Fruit fly (Drosophila melanogaster) whole organism, embryonic: ENCODE measurements around the gene CG10725.
A peak's percentile ranks its signal among the peaks of the same experiment; 100 is the strongest.

ENCODE experiments used
- Atf6 ChIP-seq: fragments of 200-800 bp; sonication (Bioruptor generic); IDR thresholded peaks from 2 replicates; pipeline ENCODE4 v1.3.6; 2022; ENCODE audit warnings: missing biosample characterization, missing genetic modification characterization
- CG10462 ChIP-seq: fragments of 200-800 bp; sonication (Bioruptor generic); optimal IDR thresholded peaks from 2 replicates; lab custom pipeline; 2016; ENCODE audit warnings: missing biosample characterization, missing genetic modification characterization
- CG12104 ChIP-seq: fragments of 200-800 bp; sonication (Bioruptor generic); optimal IDR thresholded peaks from 3 replicates; lab custom pipeline; 2016; ENCODE audit warnings: missing biosample characterization, missing genetic modification characterization
- CG13287 ChIP-seq: fragments of 200-800 bp; sonication (Bioruptor generic); IDR thresholded peaks from 2 replicates; pipeline ENCODE4 v1.3.6; 2022; ENCODE audit warnings: missing biosample characterization, missing genetic modification characterization; ENCODE audit not compliant: partially characterized antibody
- CG14667 ChIP-seq: fragments of 200-800 bp; sonication (Bioruptor generic); IDR thresholded peaks from 2 replicates; pipeline ENCODE4 v1.3.6; 2022; ENCODE audit warnings: missing biosample characterization, missing genetic modification characterization
- CG14860 ChIP-seq: fragments of 200-800 bp; sonication (Bioruptor generic); IDR thresholded peaks from 3 replicates; pipeline ENCODE4 v1.3.6; 2022; ENCODE audit warnings: missing biosample characterization, missing genetic modification characterization; ENCODE audit not compliant: partially characterized antibody
- CG16863 ChIP-seq: fragments of 200-800 bp; sonication (Bioruptor generic); optimal IDR thresholded peaks from 3 replicates; lab custom pipeline; 2016; ENCODE audit warnings: missing biosample characterization, missing genetic modification characterization
- CG17361 ChIP-seq: fragments of 200-800 bp; sonication (Bioruptor generic); IDR thresholded peaks from 3 replicates; pipeline ENCODE4 v1.3.6; 2022; ENCODE audit warnings: missing biosample characterization, missing genetic modification characterization
- CG18476 ChIP-seq: fragments of 200-800 bp; sonication (Bioruptor generic); optimal IDR thresholded peaks from 2 replicates; lab custom pipeline; 2016; ENCODE audit warnings: missing biosample characterization, mild to moderate bottlenecking, missing genetic modification characterization
- CG30431 ChIP-seq: fragments of 200-800 bp; sonication (Bioruptor generic); optimal IDR thresholded peaks from 2 replicates; lab custom pipeline; 2017; ENCODE audit warnings: missing biosample characterization, missing genetic modification characterization
- CG32532 ChIP-seq: fragments of 200-800 bp; sonication (Bioruptor generic); IDR thresholded peaks from 2 replicates; pipeline ENCODE4 v1.3.6; 2022; ENCODE audit warnings: missing biosample characterization, missing genetic modification characterization
- CG32767 ChIP-seq: fragments of 200-800 bp; sonication (Bioruptor generic); IDR thresholded peaks from 2 replicates; pipeline ENCODE4 v1.3.6; 2022; ENCODE audit warnings: missing biosample characterization, missing genetic modification characterization
- CG33213 ChIP-seq: fragments of 200-800 bp; sonication (Bioruptor generic); optimal IDR thresholded peaks from 3 replicates; lab custom pipeline; 2016; ENCODE audit warnings: missing biosample characterization, missing genetic modification characterization
- CG5953 ChIP-seq: fragments of 200-800 bp; sonication (Bioruptor generic); IDR thresholded peaks from 2 replicates; pipeline ENCODE4 v1.3.6; 2022; ENCODE audit warnings: missing biosample characterization, missing genetic modification characterization
- CG6765 ChIP-seq: fragments of 200-800 bp; sonication (Bioruptor generic); optimal IDR thresholded peaks from 3 replicates; lab custom pipeline; 2017; ENCODE audit warnings: missing biosample characterization, mild to moderate bottlenecking, missing genetic modification characterization
- CG7372 ChIP-seq: fragments of 200-800 bp; sonication (Bioruptor generic); IDR thresholded peaks from 2 replicates; pipeline ENCODE4 v1.3.6; 2022; ENCODE audit warnings: missing biosample characterization, missing genetic modification characterization
- Dp ChIP-seq: fragments of 200-800 bp; sonication (Bioruptor generic); optimal IDR thresholded peaks from 2 replicates; lab custom pipeline; 2018; ENCODE audit warnings: missing biosample characterization, mild to moderate bottlenecking, missing genetic modification characterization, moderate library complexity
- Fer2 ChIP-seq: fragments of 200-800 bp; sonication (Bioruptor generic); optimal IDR thresholded peaks from 2 replicates; lab custom pipeline; 2018; ENCODE audit warnings: missing biosample characterization, mild to moderate bottlenecking, missing genetic modification characterization, moderate library complexity
- Lim3 ChIP-seq: fragments of 200-800 bp; sonication (Bioruptor generic); IDR thresholded peaks from 2 replicates; pipeline ENCODE4 v1.3.6; 2022; ENCODE audit warnings: missing biosample characterization, missing genetic modification characterization
- Lpt ChIP-seq: fragments of >200 bp; optimal IDR thresholded peaks from 2 replicates; lab custom pipeline; 2018; ENCODE audit warnings: missing biosample characterization, missing genetic modification characterization
- Max ChIP-seq: fragments of 200-800 bp; sonication (Bioruptor generic); optimal IDR thresholded peaks from 2 replicates; lab custom pipeline; 2016; ENCODE audit warnings: missing biosample characterization, mild to moderate bottlenecking, missing genetic modification characterization
- Meics ChIP-seq: fragments of 200-800 bp; sonication (Bioruptor generic); optimal IDR thresholded peaks from 2 replicates; lab custom pipeline; 2017; ENCODE audit warnings: missing biosample characterization, mild to moderate bottlenecking, missing genetic modification characterization
- Sox100B ChIP-seq: fragments of 200-800 bp; sonication (Bioruptor generic); optimal IDR thresholded peaks from 3 replicates; lab custom pipeline; 2018; ENCODE audit warnings: missing biosample characterization, mild to moderate bottlenecking, missing genetic modification characterization
- aop ChIP-seq: fragments of 200-800 bp; sonication (Bioruptor generic); IDR thresholded peaks from 2 replicates; pipeline ENCODE4 v1.3.6; 2022; ENCODE audit warnings: missing biosample characterization, missing genetic modification characterization
- ato ChIP-seq: fragments of 200-800 bp; sonication (Bioruptor generic); IDR thresholded peaks from 2 replicates; pipeline ENCODE4 v1.3.6; 2022; ENCODE audit warnings: missing biosample characterization, missing genetic modification characterization; ENCODE audit not compliant: partially characterized antibody
- az2 ChIP-seq: fragments of 200-800 bp; sonication (Bioruptor generic); optimal IDR thresholded peaks from 3 replicates; lab custom pipeline; 2016; ENCODE audit warnings: missing biosample characterization, missing genetic modification characterization
- bsh ChIP-seq, 2 experiments: fragments of 200-800 bp; sonication (Bioruptor generic); optimal IDR thresholded peaks; 2 replicates each; lab custom pipeline; 2017 to 2018; ENCODE audit warnings: mild to moderate bottlenecking in 2 of 2, missing biosample characterization in 2 of 2, missing genetic modification characterization in 2 of 2, moderate library complexity in 1 of 2
- cad ChIP-seq: fragments of >200 bp; optimal IDR thresholded peaks from 2 replicates; lab custom pipeline; 2017; ENCODE audit warnings: missing biosample characterization, missing genetic modification characterization
- chif ChIP-seq, 2 experiments: fragments of 200-800 bp; sonication (Bioruptor generic); optimal IDR thresholded peaks; 3 replicates each; lab custom pipeline; 2016; ENCODE audit warnings: missing biosample characterization in 2 of 2, missing genetic modification characterization in 2 of 2
- ci ChIP-seq: fragments of 200-800 bp; sonication (Bioruptor generic); IDR thresholded peaks from 3 replicates; pipeline ENCODE4 v1.3.6; 2022; ENCODE audit warnings: missing biosample characterization, missing genetic modification characterization
- crc ChIP-seq: fragments of 200-800 bp; sonication (Bioruptor generic); optimal IDR thresholded peaks from 2 replicates; lab custom pipeline; 2016; ENCODE audit warnings: missing biosample characterization, missing genetic modification characterization
- dan ChIP-seq: fragments of 200-800 bp; sonication (Bioruptor generic); IDR thresholded peaks from 2 replicates; pipeline ENCODE4 v1.3.6; 2022; ENCODE audit warnings: missing biosample characterization, missing genetic modification characterization
- dmrt99B ChIP-seq: fragments of 200-800 bp; sonication (Bioruptor generic); optimal IDR thresholded peaks from 2 replicates; lab custom pipeline; 2018; ENCODE audit warnings: missing biosample characterization, mild to moderate bottlenecking, missing genetic modification characterization, moderate library complexity
- gce ChIP-seq: fragments of 200-800 bp; sonication (Bioruptor generic); IDR thresholded peaks from 3 replicates; pipeline ENCODE4 v1.3.6; 2022; ENCODE audit warnings: missing biosample characterization, missing genetic modification characterization
- grn ChIP-seq: fragments of 200-800 bp; sonication (Bioruptor generic); optimal IDR thresholded peaks from 3 replicates; lab custom pipeline; 2017; ENCODE audit warnings: missing biosample characterization, missing genetic modification characterization
- kay ChIP-seq: fragments of 200-800 bp; sonication (Bioruptor generic); optimal IDR thresholded peaks from 2 replicates; lab custom pipeline; 2016; ENCODE audit warnings: missing biosample characterization, missing genetic modification characterization
- ken ChIP-seq: fragments of 200-800 bp; sonication (Bioruptor generic); IDR thresholded peaks from 3 replicates; pipeline ENCODE4 v1.3.6; 2022; ENCODE audit warnings: missing biosample characterization, missing genetic modification characterization
- luna ChIP-seq: fragments of 200-800 bp; sonication (Bioruptor generic); optimal IDR thresholded peaks from 2 replicates; lab custom pipeline; 2016; ENCODE audit warnings: missing biosample characterization, missing genetic modification characterization
- pan ChIP-seq, 4 experiments: fragments of >200 bp in 3 of 4; fragments of 200-800 bp in 1 of 4; sonication (Bioruptor generic) in 1 of 4; optimal IDR thresholded peaks in 3 of 4; IDR thresholded peaks in 1 of 4; 2 replicates each; pipeline versions ENCODE4 v1.3.6 to Lab custom; 2017 to 2022; ENCODE audit warnings: missing biosample characterization in 2 of 4, missing genetic modification characterization in 2 of 4, mixed read lengths in 1 of 4
- peb ChIP-seq: fragments of 200-800 bp; sonication (Bioruptor generic); IDR thresholded peaks from 2 replicates; pipeline ENCODE4 v1.3.6; 2022; ENCODE audit warnings: missing biosample characterization, missing genetic modification characterization
- run ChIP-seq: fragments of 200-800 bp; sonication (Bioruptor generic); optimal IDR thresholded peaks from 3 replicates; lab custom pipeline; 2018; ENCODE audit warnings: missing biosample characterization, mild to moderate bottlenecking, missing genetic modification characterization
- salm ChIP-seq: fragments of 200-800 bp; sonication (Bioruptor generic); optimal IDR thresholded peaks from 2 replicates; lab custom pipeline; 2018; ENCODE audit warnings: missing biosample characterization, mild to moderate bottlenecking, missing genetic modification characterization
- sc ChIP-seq, 3 experiments: fragments of >200 bp in 2 of 3; fragments of 200-800 bp in 1 of 3; sonication (Bioruptor generic) in 1 of 3; optimal IDR thresholded peaks; 2 replicates in 2 of 3; 3 replicates in 1 of 3; lab custom pipeline; 2017; ENCODE audit warnings: mild to moderate bottlenecking in 1 of 3, missing biosample characterization in 1 of 3, missing genetic modification characterization in 1 of 3, missing genetic modification reagents in 1 of 3
- stc ChIP-seq: fragments of 200-800 bp; sonication (Bioruptor generic); IDR thresholded peaks from 2 replicates; pipeline ENCODE4 v1.3.6; 2022; ENCODE audit warnings: missing biosample characterization, missing genetic modification characterization
- ttk ChIP-seq: fragments of 200-800 bp; sonication (Bioruptor generic); IDR thresholded peaks from 2 replicates; pipeline ENCODE4 v2.1.2; 2022; ENCODE audit warnings: missing biosample characterization, missing genetic modification characterization
- tup ChIP-seq: fragments of 200-800 bp; sonication (Bioruptor generic); optimal IDR thresholded peaks from 2 replicates; lab custom pipeline; 2016; ENCODE audit warnings: missing biosample characterization, mild to moderate bottlenecking, missing genetic modification characterization, moderate library complexity
- twi ChIP-seq: fragments of 200-800 bp; optimal IDR thresholded peaks from 2 replicates; lab custom pipeline; 2019; ENCODE audit warnings: missing biosample characterization, mild to moderate bottlenecking, missing genetic modification characterization, moderate library complexity
- vfl ChIP-seq: fragments of 200-800 bp; sonication (Bioruptor generic); optimal IDR thresholded peaks from 2 replicates; lab custom pipeline; 2016; ENCODE audit warnings: missing biosample characterization, missing genetic modification characterization
- vvl ChIP-seq: fragments of 200-800 bp; sonication (Bioruptor generic); IDR thresholded peaks from 2 replicates; pipeline ENCODE4 v1.3.6; 2022; ENCODE audit warnings: missing biosample characterization, missing genetic modification characterization
- wor ChIP-seq: fragments of 200-800 bp; sonication (Bioruptor generic); IDR thresholded peaks from 2 replicates; pipeline ENCODE4 v1.3.6; 2022; ENCODE audit warnings: missing biosample characterization, missing genetic modification characterization

The CG10725 gene

dm6 chr3L:13479609-13480240 lies 42.0 kb downstream of the CG10725 start (continued):
- TF ChIP-seq twi (no peak), CG6765 (GFP tag; lab: Kevin White, UChicago) (peak; percentile 55), CG14860 (GFP tag; lab: Robert Waterston, UW) (no peak), CG12104 (peak; percentile 68), grn (GFP tag; lab: Kevin White, UChicago) (no peak), ato (peak; percentile 33; the same call in 1 of the 2 replicates), Atf6 (peak; percentile 33; the same call in 1 of the 2 replicates), wor (GFP tag; lab: Robert Waterston, UW) (no peak), dmrt99B (tag; lab: Kevin White, UChicago) (peak; percentile 72), bsh (GFP tag; optimal IDR thresholded peaks at IDR 0.05; lab: Kevin White, UChicago) (no peak), pan (optimal IDR thresholded peaks at IDR 0.05; lab: Kevin White, UChicago) (no peak), pan (GFP tag; optimal IDR thresholded peaks at IDR 0.05 in 1 of 2, IDR thresholded peaks at IDR 0.05 in 1 of 2) (peak in 1 of 2 experiments; percentile 62), run (tag; lab: Kevin White, UChicago) (no peak), kay (GFP tag; lab: Kevin White, UChicago) (peak; percentile 23), ttk (GFP tag; lab: Robert Waterston, UW) (no peak), CG30431 (GFP tag; lab: Kevin White, UChicago) (no peak), CG18476 (no peak), CG10462 (no peak), Sox100B (GFP tag; lab: Kevin White, UChicago) (peak; percentile 63), az2 (GFP tag; lab: Kevin White, UChicago) (peak; percentile 30), CG5953 (no peak), sc (optimal IDR thresholded peaks at IDR 0.05; lab: Kevin White, UChicago) (no peak), sc (GFP tag; optimal IDR thresholded peaks at IDR 0.05; lab: Kevin White, UChicago) (no peak), CG14667 (GFP tag; lab: Robert Waterston, UW) (no peak), chif (GFP tag; optimal IDR thresholded peaks at IDR 0.05; lab: Kevin White, UChicago) (peak in 1 of 2 experiments; percentile 1), Lpt (no peak), CG32767 (GFP tag; lab: Robert Waterston, UW) (no peak), ci (GFP tag; lab: Robert Waterston, UW) (no peak; the same call in 2 of the 3 replicates), vvl (GFP tag; lab: Robert Waterston, UW) (no peak), peb (GFP tag; lab: Robert Waterston, UW) (no peak), vfl (GFP tag; lab: Kevin White, UChicago) (no peak), Meics (GFP tag; lab: Kevin White, UChicago) (peak; percentile 81), tup (GFP tag; lab: Kevin White, UChicago) (no peak), Fer2 (tag; lab: Kevin White, UChicago) (no peak), Dp (GFP tag; lab: Kevin White, UChicago) (no peak), salm (tag; lab: Kevin White, UChicago) (no peak), CG32532 (GFP tag; lab: Robert Waterston, UW) (peak; percentile 52; the same call in 1 of the 2 replicates), CG7372 (GFP tag; lab: Robert Waterston, UW) (no peak), gce (no peak), luna (no peak), cad (no peak), stc (GFP tag; lab: Robert Waterston, UW) (no peak), CG16863 (GFP tag; lab: Kevin White, UChicago) (no peak), CG33213 (GFP tag; lab: Kevin White, UChicago) (no peak), dan (no peak), aop (GFP tag; lab: Robert Waterston, UW) (no peak), crc (GFP tag; lab: Kevin White, UChicago) (no peak), Max (peak; percentile 37), Lim3 (GFP tag; lab: Robert Waterston, UW) (no peak), CG13287 (GFP tag; lab: Robert Waterston, UW) (no peak), CG17361 (GFP tag; lab: Robert Waterston, UW) (peak; percentile 67; the same call in 2 of the 3 replicates), ken (GFP tag; lab: Robert Waterston, UW) (no peak)
